Worm (Caenorhabditis elegans): Measurements from ENCODE around the gene sup-12.
A peak's percentile ranks its signal among the peaks of the same experiment; 100 is the strongest.

Gene sup-12

ce11 chrX:3898255-3899177 lies 5.9 kb upstream of the sup-12 start:
- TF ChIP-seq him-1 (tag; optimal IDR thresholded peaks at IDR 0.05) (peak; percentile 8), W03F9.2 (tag; optimal IDR thresholded peaks at IDR 0.05) (no peak), dao-5 (tag; optimal IDR thresholded peaks at IDR 0.05) (no peak)

- TF ChIP-seq dao-5 (tag; optimal IDR thresholded peaks at IDR 0.05) (no peak), him-1 (tag; optimal IDR thresholded peaks at IDR 0.05) (no peak), W03F9.2 (tag; optimal IDR thresholded peaks at IDR 0.05) (no peak)
Observed at ce11 chrX:3900715-3901114, 3.7 kb upstream of the sup-12 start.

- TF ChIP-seq W03F9.2 (tag; optimal IDR thresholded peaks at IDR 0.05) (no peak), dao-5 (tag; optimal IDR thresholded peaks at IDR 0.05) (no peak), him-1 (tag; optimal IDR thresholded peaks at IDR 0.05) (no peak)
Observed at ce11 chrX:3901389-3901788, 3.0 kb upstream of the sup-12 start.

- TF ChIP-seq dao-5 (tag; optimal IDR thresholded peaks at IDR 0.05) (no peak), him-1 (tag; optimal IDR thresholded peaks at IDR 0.05) (no peak), W03F9.2 (tag; optimal IDR thresholded peaks at IDR 0.05) (no peak)
Observed at ce11 chrX:3911280-3911679, 6.9 kb downstream of the sup-12 start, which contains the start of gene T22B2.5. T22B2.5 (minus strand) TSS chrX:3911380.

ce11 chrX:3914273-3914672 lies 9.9 kb downstream of the sup-12 start:
- TF ChIP-seq him-1 (tag; optimal IDR thresholded peaks at IDR 0.05) (no peak), dao-5 (tag; optimal IDR thresholded peaks at IDR 0.05) (no peak), W03F9.2 (tag; optimal IDR thresholded peaks at IDR 0.05) (no peak)

- no peak for TF ChIP-seq dao-5 (tag; optimal IDR thresholded peaks at IDR 0.05)
- no peak for TF ChIP-seq him-1 (tag; optimal IDR thresholded peaks at IDR 0.05)
- no peak for TF ChIP-seq W03F9.2 (tag; optimal IDR thresholded peaks at IDR 0.05)
Observed at ce11 chrX:3915748-3916147, 11.4 kb downstream of the sup-12 start, which contains the start of gene idpp-9. idpp-9 (minus strand) TSS chrX:3915848.

ce11 chrX:3917013-3917412 lies 12.6 kb downstream of the sup-12 start, which contains the start of gene T22B2.3:
T22B2.3 (plus strand) TSS chrX:3917313.
- TF ChIP-seq W03F9.2 (tag; optimal IDR thresholded peaks at IDR 0.05) (no peak), dao-5 (tag; optimal IDR thresholded peaks at IDR 0.05) (no peak), him-1 (tag; optimal IDR thresholded peaks at IDR 0.05) (no peak)

ce11 chrX:3918182-3918581 lies 13.8 kb downstream of the sup-12 start:
- no peak for TF ChIP-seq him-1 (tag; optimal IDR thresholded peaks at IDR 0.05)
- no peak for TF ChIP-seq dao-5 (tag; optimal IDR thresholded peaks at IDR 0.05)
- TF ChIP-seq W03F9.2 (tag; optimal IDR thresholded peaks at IDR 0.05), result no peak

- TF ChIP-seq W03F9.2 (tag; optimal IDR thresholded peaks at IDR 0.05), result no peak
Observed at ce11 chrX:3919689-3920088, 15.3 kb downstream of the sup-12 start.

- TF ChIP-seq W03F9.2 (tag; optimal IDR thresholded peaks at IDR 0.05) (no peak), dao-5 (tag; optimal IDR thresholded peaks at IDR 0.05) (no peak), him-1 (tag; optimal IDR thresholded peaks at IDR 0.05) (no peak)
Observed at ce11 chrX:3920101-3920500, 15.7 kb downstream of the sup-12 start, which contains the start of gene T22B2.2. T22B2.2 (plus strand) TSS chrX:3920401.

ce11 chrX:3920747-3921146 lies 16.4 kb downstream of the sup-12 start:
- TF ChIP-seq dao-5 (tag; optimal IDR thresholded peaks at IDR 0.05) (no peak), him-1 (tag; optimal IDR thresholded peaks at IDR 0.05) (no peak), W03F9.2 (tag; optimal IDR thresholded peaks at IDR 0.05) (no peak)

ce11 chrX:3925776-3926175 lies 21.4 kb downstream of the sup-12 start, which contains the start of gene T22B2.1:
T22B2.1 (plus strand) TSS chrX:3926076.
- TF ChIP-seq him-1 (tag; optimal IDR thresholded peaks at IDR 0.05) (no peak), dao-5 (tag; optimal IDR thresholded peaks at IDR 0.05) (no peak), W03F9.2 (tag; optimal IDR thresholded peaks at IDR 0.05) (no peak)

ce11 chrX:3931350-3931749 lies 27.0 kb downstream of the sup-12 start, which contains the start of gene adt-3:
adt-3 (plus strand) TSS chrX:3931650.
- no peak for TF ChIP-seq W03F9.2 (tag; optimal IDR thresholded peaks at IDR 0.05)
- TF ChIP-seq him-1 (tag; optimal IDR thresholded peaks at IDR 0.05), result no peak
- TF ChIP-seq dao-5 (tag; optimal IDR thresholded peaks at IDR 0.05), result no peak

ce11 chrX:3932694-3933093 lies 28.3 kb downstream of the sup-12 start:
- TF ChIP-seq W03F9.2 (tag; optimal IDR thresholded peaks at IDR 0.05), result no peak
- no peak for TF ChIP-seq him-1 (tag; optimal IDR thresholded peaks at IDR 0.05)
- TF ChIP-seq dao-5 (tag; optimal IDR thresholded peaks at IDR 0.05), result no peak

All from whole organism, L4/young adult.